Worm (Caenorhabditis elegans) whole organism, midembryonic: ENCODE data around the gene ajm-1.

Experiments used
- T22C8.4 ChIP-seq: fragments of 200-800 bp; sonication (Bioruptor generic); IDR thresholded peaks from 2 replicates; pipeline ENCODE4 v1.3.6; 2022; ENCODE audit warnings: missing genetic modification characterization, missing compliant biosample characterization
- cog-1 ChIP-seq: sonication (generic microtip); optimal IDR thresholded peaks from 2 replicates; lab custom pipeline; 2016; ENCODE audit warnings: missing genetic modification characterization, missing compliant biosample characterization
- flt-1 ChIP-seq: fragments of 200-800 bp; sonication (Bioruptor generic); IDR thresholded peaks from 2 replicates; pipeline ENCODE4 v1.3.6; 2022; ENCODE audit warnings: missing genetic modification characterization, missing compliant biosample characterization
- klf-2 ChIP-seq: fragments of 200-800 bp; sonication (Bioruptor generic); conservative IDR thresholded peaks from 2 replicates; pipeline ENCODE4 v1.3.6; 2022; ENCODE audit warnings: missing genetic modification reagents, missing genetic modification characterization, missing compliant biosample characterization
- ref-1 ChIP-seq: fragments of 200-800 bp; sonication (Bioruptor generic); conservative IDR thresholded peaks from 2 replicates; pipeline ENCODE4 v1.3.6; 2022; ENCODE audit warnings: missing genetic modification reagents, missing genetic modification characterization, missing compliant biosample characterization
- tab-1 ChIP-seq: fragments of 200-800 bp; sonication (Bioruptor generic); IDR thresholded peaks from 2 replicates; pipeline ENCODE4 v1.3.6; 2022; ENCODE audit warnings: missing genetic modification characterization, missing compliant biosample characterization
- ztf-23 ChIP-seq: fragments of 200-800 bp; sonication (Bioruptor generic); IDR thresholded peaks from 2 replicates; pipeline ENCODE4 v1.3.6; 2022; ENCODE audit warnings: missing genetic modification reagents, missing genetic modification characterization, missing compliant biosample characterization

DNA sequence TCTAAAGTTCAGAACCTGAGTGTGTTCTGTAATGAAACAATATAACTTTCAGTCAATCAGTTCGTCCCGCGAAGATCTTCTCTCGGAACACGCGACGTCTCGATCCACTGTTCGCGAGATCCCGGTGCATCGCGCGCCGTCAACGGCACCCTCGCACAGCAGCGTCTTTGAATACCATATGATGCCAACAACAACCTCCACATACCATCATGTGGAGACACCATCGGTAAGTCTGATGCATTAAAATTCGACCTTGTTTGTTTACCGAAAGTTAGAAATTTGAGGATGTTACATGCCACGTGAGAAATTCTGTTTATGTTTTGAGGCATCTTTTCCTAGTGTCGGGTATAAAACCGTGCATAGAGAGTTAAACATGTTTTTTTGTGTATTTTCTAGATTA is 20.8 kb downstream of the ajm-1 start:
- TF ChIP-seq klf-2 (GFP tag; lab: Robert Waterston, UW) (no peak), cog-1 (tag; lab: Kevin White, UChicago) (no peak), ztf-23 (GFP tag; lab: Robert Waterston, UW) (no peak), flt-1 (GFP tag; lab: Robert Waterston, UW) (no peak), tab-1 (GFP tag; lab: Robert Waterston, UW) (no peak), T22C8.4 (no peak), ref-1 (GFP tag; lab: Robert Waterston, UW) (no peak)
